Worm (Caenorhabditis elegans) whole organism, L1 larva: ENCODE measurements around the gene lgc-12.
A peak's percentile ranks its signal among the peaks of the same experiment; 100 is the strongest.

Experiments used
- alr-1 ChIP-seq: fragments of 200-800 bp; sonication (Bioruptor generic); optimal IDR thresholded peaks from 2 replicates; lab custom pipeline; 2018; ENCODE audit warnings: borderline replicate concordance, mild to moderate bottlenecking, missing genetic modification characterization, missing compliant biosample characterization
- elt-3 ChIP-seq, 6 experiments: fragments of 150-350 bp in 1 of 6; sonication (generic microtip); optimal IDR thresholded peaks; 2 replicates each; lab custom pipeline; 2017 to 2018; ENCODE audit warnings: missing biosample characterization in 6 of 6, missing genetic modification characterization in 6 of 6, inconsistent platforms in 1 of 6
- fkh-8 ChIP-seq: sonication (generic microtip); optimal IDR thresholded peaks from 2 replicates; lab custom pipeline; 2016; ENCODE audit warnings: mild to moderate bottlenecking, missing genetic modification characterization, missing compliant biosample characterization
- nhr-20 ChIP-seq: sonication (generic microtip); optimal IDR thresholded peaks from 2 replicates; lab custom pipeline; 2016; ENCODE audit warnings: mild to moderate bottlenecking, missing genetic modification characterization, missing compliant biosample characterization
- nhr-77 ChIP-seq: fragments of 150-350 bp; optimal IDR thresholded peaks from 2 replicates; lab custom pipeline; 2014; ENCODE audit warnings: missing biosample characterization, missing genetic modification characterization
- pqm-1 ChIP-seq: sonication (generic microtip); optimal IDR thresholded peaks from 3 replicates; lab custom pipeline; 2017; ENCODE audit warnings: missing biosample characterization, missing genetic modification characterization
- snpc-4 ChIP-seq: fragments of 150-350 bp; optimal IDR thresholded peaks from 2 replicates; lab custom pipeline; 2014; ENCODE audit warnings: missing biosample characterization, missing genetic modification characterization
- sox-4 ChIP-seq: sonication (generic microtip); optimal IDR thresholded peaks from 2 replicates; lab custom pipeline; 2016; ENCODE audit warnings: missing genetic modification characterization, missing compliant biosample characterization
- unc-130 ChIP-seq: fragments of 150-350 bp; optimal IDR thresholded peaks from 2 replicates; lab custom pipeline; 2017; ENCODE audit warnings: missing biosample characterization, missing genetic modification characterization, inconsistent platforms
- unc-86 ChIP-seq: sonication (generic microtip); optimal IDR thresholded peaks from 2 replicates; lab custom pipeline; 2016; ENCODE audit warnings: missing genetic modification characterization, missing compliant biosample characterization
- unc-98 ChIP-seq: fragments of 200-800 bp; sonication (Bioruptor generic); IDR thresholded peaks from 2 replicates; pipeline ENCODE4 v1.3.6; 2022; ENCODE audit warnings: missing genetic modification characterization, missing compliant biosample characterization

ce11 chrIII:7572781-7573400, 10.9 kb downstream of the lgc-12 start, which contains the start of the genes rpl-9 and lpd-7:
- TF ChIP-seq alr-1 (tag; lab: Kevin White, UChicago) (no peak), nhr-77 (peak; percentile 84), unc-86 (tag; lab: Kevin White, UChicago) (peak; percentile 66), unc-130 (peak; percentile 80), snpc-4 (tag; lab: Kevin White, UChicago) (no peak), nhr-20 (tag; lab: Kevin White, UChicago) (peak; percentile 79), elt-3 (tag; optimal IDR thresholded peaks at IDR 0.05; lab: Kevin White, UChicago) (peak in 4 of 6 experiments; percentile 28 to 87 (median 73)), pqm-1 (tag; lab: Kevin White, UChicago) (no peak), fkh-8 (tag; lab: Kevin White, UChicago) (peak; percentile 74), unc-98 (GFP tag; lab: Robert Waterston, UW) (no peak), sox-4 (tag; lab: Kevin White, UChicago) (no peak)
